Worm (Caenorhabditis elegans) whole organism, mixed stage, embryonic: ENCODE data around the gene mai-1.

Experiments
- ceh-83 ChIP-seq: fragments of 200-800 bp; sonication (Bioruptor generic); optimal IDR thresholded peaks from 2 replicates; lab custom pipeline; 2018; ENCODE audit warnings: mild to moderate bottlenecking, missing genetic modification characterization, missing compliant biosample characterization
- elt-1 ChIP-seq: sonication (generic microtip); optimal IDR thresholded peaks from 2 replicates; lab custom pipeline; 2017; ENCODE audit warnings: missing genetic modification characterization, mild to moderate bottlenecking, missing compliant biosample characterization, antibody characterized with exemption, moderate library complexity, borderline replicate concordance; ENCODE audit not compliant: insufficient read depth
- elt-3 ChIP-seq: fragments of 150-350 bp; optimal IDR thresholded peaks from 2 replicates; lab custom pipeline; 2014; ENCODE audit warnings: missing biosample characterization, missing genetic modification characterization
- flh-1 ChIP-seq: fragments of 200-800 bp; sonication (Bioruptor generic); optimal IDR thresholded peaks from 2 replicates; lab custom pipeline; 2018; ENCODE audit warnings: mild to moderate bottlenecking, missing genetic modification characterization, moderate library complexity, missing compliant biosample characterization
- nhr-12 ChIP-seq: fragments of 150-350 bp; optimal IDR thresholded peaks from 2 replicates; lab custom pipeline; 2014; ENCODE audit warnings: missing biosample characterization, missing genetic modification characterization
- nhr-2 ChIP-seq: fragments of 150-350 bp; optimal IDR thresholded peaks from 2 replicates; lab custom pipeline; 2014; ENCODE audit warnings: missing biosample characterization, missing genetic modification characterization
- nhr-237 ChIP-seq: fragments of 150-350 bp; optimal IDR thresholded peaks from 2 replicates; lab custom pipeline; 2014; ENCODE audit warnings: missing biosample characterization, missing genetic modification characterization
- snpc-4 ChIP-seq: fragments of 150-350 bp; optimal IDR thresholded peaks from 2 replicates; lab custom pipeline; 2014; ENCODE audit warnings: missing biosample characterization, missing genetic modification characterization
- unc-120 ChIP-seq: sonication (generic microtip); optimal IDR thresholded peaks from 2 replicates; lab custom pipeline; 2017; ENCODE audit warnings: missing genetic modification characterization, missing compliant biosample characterization; ENCODE audit not compliant: poor library complexity, severe bottlenecking
- unc-62 ChIP-seq: fragments of 150-350 bp; optimal IDR thresholded peaks from 2 replicates; lab custom pipeline; 2014; ENCODE audit warnings: missing biosample characterization, missing genetic modification reagents, missing genetic modification characterization
- ztf-11 ChIP-seq: fragments of 150-350 bp; optimal IDR thresholded peaks from 2 replicates; lab custom pipeline; 2014; ENCODE audit warnings: missing biosample characterization, missing genetic modification characterization

DNA sequence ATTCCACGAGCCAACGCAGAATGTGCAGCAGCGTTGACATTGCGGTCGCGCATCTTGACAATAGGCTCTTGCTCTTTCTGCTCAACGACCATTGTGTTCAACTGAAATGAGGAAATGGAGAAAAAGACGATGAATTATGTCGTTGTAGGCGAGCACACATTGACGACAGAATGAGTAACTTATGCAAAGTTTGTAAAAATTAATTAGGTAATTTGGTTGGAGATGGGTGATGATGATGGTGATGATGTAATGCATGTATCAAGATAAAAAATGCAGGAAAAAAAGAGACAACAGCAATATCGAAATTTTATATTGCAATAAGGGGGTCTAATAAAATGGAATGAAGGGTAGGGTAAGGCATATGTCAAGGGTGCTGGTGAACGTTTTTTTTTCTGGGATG lies 36.0 kb upstream of the mai-1 start, which contains the start of gene bbln-1:
- TF ChIP-seq nhr-2 (tag; lab: Kevin White, UChicago) (no peak), elt-1 (no peak), unc-62 (GFP tag; lab: Kevin White, UChicago) (no peak), nhr-237 (tag; lab: Kevin White, UChicago) (no peak), unc-120 (tag; lab: Kevin White, UChicago) (no peak), flh-1 (no peak), ceh-83 (GFP tag; lab: Kevin White, UChicago) (no peak), elt-3 (no peak), ztf-11 (tag; lab: Kevin White, UChicago) (no peak), snpc-4 (tag; lab: Kevin White, UChicago) (no peak), nhr-12 (tag; lab: Kevin White, UChicago) (no peak)
